Fruit fly (Drosophila melanogaster) whole organism, embryonic: ENCODE measurements around the gene Rrp46.
A peak's percentile ranks its signal among the peaks of the same experiment; 100 is the strongest.

Experiments used
- CG10321 ChIP-seq: fragments of 200-800 bp; sonication (Bioruptor generic); IDR thresholded peaks from 2 replicates; pipeline ENCODE4 v1.3.6; 2022; ENCODE audit warnings: missing biosample characterization, missing genetic modification characterization
- CG10543 ChIP-seq: fragments of 200-800 bp; sonication (Bioruptor generic); optimal IDR thresholded peaks from 3 replicates; lab custom pipeline; 2017; ENCODE audit warnings: missing biosample characterization, mild to moderate bottlenecking, missing genetic modification characterization, moderate library complexity
- CG12391 ChIP-seq: fragments of 200-800 bp; sonication (Bioruptor generic); optimal IDR thresholded peaks from 3 replicates; lab custom pipeline; 2018; ENCODE audit warnings: missing biosample characterization, mild to moderate bottlenecking, missing genetic modification characterization, moderate library complexity
- CG12769 ChIP-seq: fragments of 200-800 bp; sonication (Bioruptor generic); optimal IDR thresholded peaks from 2 replicates; lab custom pipeline; 2019; ENCODE audit warnings: missing biosample characterization, mild to moderate bottlenecking, missing genetic modification characterization, moderate library complexity
- CG13296 ChIP-seq: fragments of 200-800 bp; sonication (Bioruptor generic); optimal IDR thresholded peaks from 3 replicates; lab custom pipeline; 2018; ENCODE audit warnings: missing biosample characterization, mild to moderate bottlenecking, missing genetic modification characterization
- CG17802 ChIP-seq: fragments of 200-800 bp; sonication (Bioruptor generic); optimal IDR thresholded peaks from 2 replicates; lab custom pipeline; 2018; ENCODE audit warnings: missing biosample characterization, mild to moderate bottlenecking, missing genetic modification characterization, moderate library complexity
- CG32767 ChIP-seq: fragments of 200-800 bp; sonication (Bioruptor generic); IDR thresholded peaks from 2 replicates; pipeline ENCODE4 v1.3.6; 2022; ENCODE audit warnings: missing biosample characterization, missing genetic modification characterization
- CG34376 ChIP-seq: fragments of 200-800 bp; sonication (Bioruptor generic); optimal IDR thresholded peaks from 2 replicates; lab custom pipeline; 2018; ENCODE audit warnings: missing biosample characterization, mild to moderate bottlenecking, missing genetic modification characterization
- CG7786 ChIP-seq: fragments of 200-800 bp; sonication (Bioruptor generic); optimal IDR thresholded peaks from 2 replicates; lab custom pipeline; 2016; ENCODE audit warnings: missing biosample characterization, missing genetic modification characterization
- CG8089 ChIP-seq: fragments of 200-800 bp; sonication (Bioruptor generic); optimal IDR thresholded peaks from 3 replicates; lab custom pipeline; 2016; ENCODE audit warnings: missing biosample characterization, missing genetic modification characterization
- CG8359 ChIP-seq: fragments of 200-800 bp; sonication (Bioruptor generic); optimal IDR thresholded peaks from 2 replicates; lab custom pipeline; 2017; ENCODE audit warnings: missing biosample characterization, mild to moderate bottlenecking, missing genetic modification characterization, borderline replicate concordance
- CG9932 ChIP-seq: fragments of 200-800 bp; sonication (Bioruptor generic); IDR thresholded peaks from 2 replicates; pipeline ENCODE4 v1.3.6; 2022; ENCODE audit warnings: missing biosample characterization, missing genetic modification characterization
- CTCF ChIP-seq: fragments of 200-800 bp; sonication (Bioruptor generic); optimal IDR thresholded peaks from 2 replicates; lab custom pipeline; 2017; ENCODE audit warnings: missing biosample characterization, mild to moderate bottlenecking, missing genetic modification characterization, moderate library complexity
- D19A ChIP-seq: fragments of 200-800 bp; optimal IDR thresholded peaks from 3 replicates; lab custom pipeline; 2019; ENCODE audit warnings: missing biosample characterization, mild to moderate bottlenecking, missing genetic modification characterization, moderate library complexity
- D19B ChIP-seq: fragments of 200-800 bp; sonication (Bioruptor generic); optimal IDR thresholded peaks from 2 replicates; lab custom pipeline; 2017; ENCODE audit warnings: missing biosample characterization, mild to moderate bottlenecking, missing genetic modification characterization
- Dbx ChIP-seq: fragments of 200-800 bp; sonication (Bioruptor generic); IDR thresholded peaks from 3 replicates; pipeline ENCODE4 v1.3.6; 2022; ENCODE audit warnings: missing biosample characterization, missing genetic modification characterization
- Dek ChIP-seq: fragments of 200-800 bp; sonication (Bioruptor generic); optimal IDR thresholded peaks from 3 replicates; lab custom pipeline; 2019; ENCODE audit warnings: missing biosample characterization, mild to moderate bottlenecking, missing genetic modification characterization, moderate library complexity
- Dll ChIP-seq: fragments of 200-800 bp; sonication (Bioruptor generic); IDR thresholded peaks from 4 replicates; pipeline ENCODE4 v1.3.6; 2022; ENCODE audit warnings: missing biosample characterization, missing genetic modification characterization; ENCODE audit not compliant: partially characterized antibody
- Eip74EF ChIP-seq, 2 experiments: fragments of 200-800 bp in 1 of 2; fragments of >200 bp in 1 of 2; sonication (Bioruptor generic) in 1 of 2; optimal IDR thresholded peaks; 2 replicates each; lab custom pipeline; 2017 to 2019; ENCODE audit warnings: missing biosample characterization in 2 of 2, missing genetic modification characterization in 2 of 2, mild to moderate bottlenecking in 1 of 2, moderate library complexity in 1 of 2
- HHEX ChIP-seq: fragments of 200-800 bp; sonication (Bioruptor generic); optimal IDR thresholded peaks from 3 replicates; lab custom pipeline; 2017; ENCODE audit warnings: missing biosample characterization, mild to moderate bottlenecking, missing genetic modification characterization, missing genetic modification reagents
- Hey ChIP-seq: fragments of 200-800 bp; sonication (Bioruptor generic); optimal IDR thresholded peaks from 3 replicates; lab custom pipeline; 2018; ENCODE audit warnings: missing biosample characterization, mild to moderate bottlenecking, missing genetic modification characterization
- Lpt ChIP-seq: fragments of >200 bp; optimal IDR thresholded peaks from 2 replicates; lab custom pipeline; 2018; ENCODE audit warnings: missing biosample characterization, missing genetic modification characterization
- MTF-1 ChIP-seq: fragments of 200-800 bp; sonication (Bioruptor generic); optimal IDR thresholded peaks from 2 replicates; lab custom pipeline; 2018; ENCODE audit warnings: missing biosample characterization, mild to moderate bottlenecking, missing genetic modification characterization, borderline replicate concordance
- Meics ChIP-seq: fragments of 200-800 bp; sonication (Bioruptor generic); optimal IDR thresholded peaks from 2 replicates; lab custom pipeline; 2017; ENCODE audit warnings: missing biosample characterization, mild to moderate bottlenecking, missing genetic modification characterization
- Mrtf ChIP-seq: fragments of 200-800 bp; sonication (Bioruptor generic); IDR thresholded peaks from 3 replicates; pipeline ENCODE4 v1.3.6; 2022; ENCODE audit warnings: missing biosample characterization, missing genetic modification characterization
- Oli ChIP-seq: fragments of 200-800 bp; sonication (Bioruptor generic); optimal IDR thresholded peaks from 2 replicates; lab custom pipeline; 2018; ENCODE audit warnings: missing biosample characterization, mild to moderate bottlenecking, missing genetic modification characterization, moderate library complexity
- Pdp1 ChIP-seq, 2 experiments: fragments of 200-800 bp; sonication (Bioruptor generic); optimal IDR thresholded peaks; 3 replicates each; lab custom pipeline; 2016; ENCODE audit warnings: missing biosample characterization in 2 of 2, missing genetic modification characterization in 2 of 2, mild to moderate bottlenecking in 1 of 2, moderate library complexity in 1 of 2
- Side ChIP-seq: fragments of 200-800 bp; sonication (Bioruptor generic); optimal IDR thresholded peaks from 2 replicates; lab custom pipeline; 2016; ENCODE audit warnings: missing biosample characterization, missing genetic modification characterization
- Stat92E ChIP-seq, 3 experiments: fragments of >200 bp in 2 of 3; fragments of 200-800 bp in 1 of 3; sonication (Bioruptor generic) in 1 of 3; optimal IDR thresholded peaks; 2 replicates each; lab custom pipeline; 2017 to 2019; ENCODE audit warnings: missing biosample characterization in 3 of 3, missing genetic modification characterization in 3 of 3, mild to moderate bottlenecking in 1 of 3, moderate library complexity in 1 of 3
- Trl ChIP-seq, 3 experiments: fragments of >200 bp in 2 of 3; fragments of 200-800 bp in 1 of 3; sonication (Bioruptor generic) in 1 of 3; optimal IDR thresholded peaks; 2 replicates in 1 of 3; 3 replicates in 2 of 3; lab custom pipeline; 2016 to 2017; ENCODE audit warnings: missing biosample characterization in 1 of 3, missing genetic modification characterization in 1 of 3
- al ChIP-seq: fragments of 200-800 bp; sonication (Bioruptor generic); IDR thresholded peaks from 2 replicates; pipeline ENCODE4 v1.3.6; 2022; ENCODE audit warnings: missing biosample characterization, missing genetic modification characterization
- ash1 ChIP-seq: fragments of 200-800 bp; sonication (Bioruptor generic); optimal IDR thresholded peaks from 2 replicates; lab custom pipeline; 2018; ENCODE audit warnings: missing biosample characterization, mild to moderate bottlenecking, missing genetic modification characterization
- corto ChIP-seq: fragments of 200-800 bp; sonication (Bioruptor generic); optimal IDR thresholded peaks from 2 replicates; lab custom pipeline; 2016; ENCODE audit warnings: missing biosample characterization, mild to moderate bottlenecking, missing genetic modification characterization, moderate library complexity
- dmrt99B ChIP-seq: fragments of 200-800 bp; sonication (Bioruptor generic); optimal IDR thresholded peaks from 2 replicates; lab custom pipeline; 2018; ENCODE audit warnings: missing biosample characterization, mild to moderate bottlenecking, missing genetic modification characterization, moderate library complexity
- gcm ChIP-seq: fragments of 200-800 bp; sonication (Bioruptor generic); optimal IDR thresholded peaks from 2 replicates; lab custom pipeline; 2019; ENCODE audit warnings: missing biosample characterization, mild to moderate bottlenecking, missing genetic modification characterization, moderate library complexity
- ham ChIP-seq: fragments of 200-800 bp; sonication (Bioruptor generic); IDR thresholded peaks from 2 replicates; pipeline ENCODE4 v1.3.6; 2022; ENCODE audit warnings: missing biosample characterization, missing genetic modification characterization
- her ChIP-seq: fragments of 200-800 bp; sonication (Bioruptor generic); optimal IDR thresholded peaks from 2 replicates; lab custom pipeline; 2016; ENCODE audit warnings: missing biosample characterization, missing genetic modification characterization
- jing ChIP-seq: fragments of 200-800 bp; sonication (Bioruptor generic); optimal IDR thresholded peaks from 2 replicates; lab custom pipeline; 2018; ENCODE audit warnings: missing biosample characterization, mild to moderate bottlenecking, missing genetic modification characterization
- ken ChIP-seq: fragments of 200-800 bp; sonication (Bioruptor generic); IDR thresholded peaks from 3 replicates; pipeline ENCODE4 v1.3.6; 2022; ENCODE audit warnings: missing biosample characterization, missing genetic modification characterization
- lab ChIP-seq: fragments of 200-800 bp; sonication (Bioruptor generic); optimal IDR thresholded peaks from 3 replicates; lab custom pipeline; 2017; ENCODE audit warnings: missing biosample characterization, missing genetic modification characterization, mild to moderate bottlenecking, moderate library complexity, missing genetic modification reagents
- rib ChIP-seq: fragments of 200-800 bp; sonication (Bioruptor generic); IDR thresholded peaks from 2 replicates; pipeline ENCODE4 v1.3.6; 2022; ENCODE audit warnings: missing biosample characterization, missing genetic modification characterization
- schlank ChIP-seq: fragments of 200-800 bp; sonication (Bioruptor generic); optimal IDR thresholded peaks from 2 replicates; lab custom pipeline; 2018; ENCODE audit warnings: missing biosample characterization, mild to moderate bottlenecking, missing genetic modification characterization
- scrt ChIP-seq: fragments of 200-800 bp; sonication (Bioruptor generic); optimal IDR thresholded peaks from 2 replicates; lab custom pipeline; 2018; ENCODE audit warnings: missing biosample characterization, mild to moderate bottlenecking, missing genetic modification characterization, moderate library complexity
- sens ChIP-seq: fragments of 200-800 bp; sonication (Bioruptor generic); peaks from one replicate; lab custom pipeline; 2016; ENCODE audit warnings: missing biosample characterization, missing genetic modification characterization
- sqz ChIP-seq: fragments of 200-800 bp; sonication (Bioruptor generic); optimal IDR thresholded peaks from 3 replicates; lab custom pipeline; 2018; ENCODE audit warnings: missing biosample characterization, mild to moderate bottlenecking, missing genetic modification characterization
- sr ChIP-seq: fragments of 200-800 bp; sonication (Bioruptor generic); IDR thresholded peaks from 3 replicates; pipeline ENCODE4 v1.3.6; 2022; ENCODE audit warnings: missing biosample characterization, missing genetic modification characterization
- sug ChIP-seq: fragments of 200-800 bp; optimal IDR thresholded peaks from 2 replicates; lab custom pipeline; 2019; ENCODE audit warnings: missing biosample characterization, mild to moderate bottlenecking, missing genetic modification characterization, moderate library complexity
- tgo ChIP-seq: fragments of 200-800 bp; sonication (Bioruptor generic); IDR thresholded peaks from 3 replicates; pipeline ENCODE4 v1.3.6; 2022; ENCODE audit warnings: missing biosample characterization, missing genetic modification characterization
- zf30C ChIP-seq: fragments of 200-800 bp; sonication (Bioruptor generic); optimal IDR thresholded peaks from 3 replicates; lab custom pipeline; 2018; ENCODE audit warnings: missing biosample characterization, mild to moderate bottlenecking, missing genetic modification characterization
- zfh2 ChIP-seq: fragments of 200-800 bp; sonication (Bioruptor generic); optimal IDR thresholded peaks from 2 replicates; lab custom pipeline; 2016; ENCODE audit warnings: missing biosample characterization, missing genetic modification characterization

The Rrp46 gene

dm6 chr3R:10390914-10391377 is 22.2 kb upstream of the Rrp46 start (continued):
- TF ChIP-seq schlank (tag; lab: Kevin White, UChicago) (peak; percentile 28), jing (GFP tag; lab: Kevin White, UChicago) (no peak), al (no peak), CG10321 (GFP tag; lab: Robert Waterston, UW) (no peak), MTF-1 (GFP tag; lab: Kevin White, UChicago) (no peak), CG8089 (no peak), dmrt99B (tag; lab: Kevin White, UChicago) (no peak), CG32767 (GFP tag; lab: Robert Waterston, UW) (peak; percentile 33; the same call in 1 of the 2 replicates), Eip74EF (GFP tag; optimal IDR thresholded peaks at IDR 0.05; lab: Kevin White, UChicago) (peak in 1 of 2 experiments; percentile 21), CG12391 (tag; lab: Kevin White, UChicago) (no peak), CG8359 (GFP tag; lab: Kevin White, UChicago) (no peak), CG17802 (tag; lab: Kevin White, UChicago) (no peak), ham (GFP tag; lab: Robert Waterston, UW) (no peak), Pdp1 (GFP tag; optimal IDR thresholded peaks at IDR 0.05; lab: Kevin White, UChicago) (peak in 1 of 2 experiments; percentile 65), zfh2 (no peak), sqz (GFP tag; lab: Kevin White, UChicago) (peak; percentile 37), Hey (tag; lab: Kevin White, UChicago) (peak; percentile 62), Oli (tag; lab: Kevin White, UChicago) (no peak), CG7786 (GFP tag; lab: Kevin White, UChicago) (peak; percentile 23), Dbx (GFP tag; lab: Robert Waterston, UW) (peak; percentile 19; the same call in 1 of the 3 replicates), tgo (GFP tag; lab: Robert Waterston, UW) (no peak), CG12769 (tag; lab: Kevin White, UChicago) (peak; percentile 3), scrt (GFP tag; lab: Kevin White, UChicago) (peak; percentile 57), Dek (peak; percentile 7), gcm (GFP tag; lab: Kevin White, UChicago) (no peak), CG9932 (GFP tag; lab: Robert Waterston, UW) (no peak), Lpt (GFP tag; lab: Kevin White, UChicago) (no peak), CG10543 (GFP tag; lab: Kevin White, UChicago) (peak; percentile 63), CG34376 (GFP tag; lab: Kevin White, UChicago) (peak; percentile 50), HHEX (peak; percentile 65), corto (GFP tag; lab: Kevin White, UChicago) (peak; percentile 41), lab (GFP tag; lab: Kevin White, UChicago) (peak; percentile 73), ken (GFP tag; lab: Robert Waterston, UW) (no peak), CG13296 (GFP tag; lab: Kevin White, UChicago) (peak; percentile 72), sens (GFP tag; lab: Kevin White, UChicago) (peak; percentile 74), ash1 (peak; percentile 23), Mrtf (GFP tag; lab: Robert Waterston, UW) (no peak), Dll (GFP tag; lab: Robert Waterston, UW) (no peak), Side (GFP tag; lab: Kevin White, UChicago) (peak; percentile 30), sug (peak; percentile 69), her (GFP tag; lab: Kevin White, UChicago) (no peak), D19A (tag; lab: Kevin White, UChicago) (no peak), zf30C (GFP tag; lab: Kevin White, UChicago) (no peak), Trl (optimal IDR thresholded peaks at IDR 0.05; lab: Kevin White, UChicago) (no peak), Trl (GFP tag; optimal IDR thresholded peaks at IDR 0.05; lab: Kevin White, UChicago) (no peak), D19B (GFP tag; lab: Kevin White, UChicago) (no peak), rib (GFP tag; lab: Robert Waterston, UW) (0 out of 2 replicates have a peak, but pooled peaks have one; percentile 31), sr (peak; percentile 64; the same call in 1 of the 3 replicates), CTCF (no peak), Stat92E (GFP tag; optimal IDR thresholded peaks at IDR 0.05; lab: Kevin White, UChicago) (no peak), Meics (GFP tag; lab: Kevin White, UChicago) (peak; percentile 26)
